Fruit fly (Drosophila melanogaster): ENCODE results near the gene tnc.

Gene tnc

dm6 chr3R:25039028-25039476, 54.9 kb downstream of the tnc start, which contains the start of the genes Ythdf and bai (continued):
- TF ChIP-seq sens-2 (GFP tag; IDR thresholded peaks at IDR 0.05) (no peak), phol (tag; optimal IDR thresholded peaks at IDR 0.05) (peak; percentile 62), caup (GFP tag; optimal IDR thresholded peaks at IDR 0.05; ENCODE audit: severe bottlenecking) (no peak), H15 (GFP tag; IDR thresholded peaks at IDR 0.05) (no peak), CG12299 (tag; optimal IDR thresholded peaks at IDR 0.05) (no peak), lmd (GFP tag; IDR thresholded peaks at IDR 0.05) (no peak; the same call in 1 of the 2 replicates), Ada2b (GFP tag; IDR thresholded peaks at IDR 0.05) (no peak), mam (GFP tag; optimal IDR thresholded peaks at IDR 0.05) (peak; percentile 63), CG17385 (GFP tag; optimal IDR thresholded peaks at IDR 0.05) (no peak), Fer3 (tag; optimal IDR thresholded peaks at IDR 0.05) (no peak), ssp (GFP tag; IDR thresholded peaks at IDR 0.05) (no peak), pan (optimal IDR thresholded peaks at IDR 0.05) (no peak), pan (GFP tag; optimal IDR thresholded peaks at IDR 0.05 in 1 of 2, IDR thresholded peaks at IDR 0.05 in 1 of 2) (no peak), ac (GFP tag; optimal IDR thresholded peaks at IDR 0.05) (no peak), CG4854 (GFP tag; optimal IDR thresholded peaks at IDR 0.05) (peak; percentile 4), CoRest (tag; optimal IDR thresholded peaks at IDR 0.05) (no peak), eve (GFP tag; optimal IDR thresholded peaks at IDR 0.05) (no peak), dimm (GFP tag; IDR thresholded peaks at IDR 0.05) (no peak), tup (GFP tag; optimal IDR thresholded peaks at IDR 0.05) (peak; percentile 13), scrt (GFP tag; optimal IDR thresholded peaks at IDR 0.05) (no peak), CG8281 (tag; optimal IDR thresholded peaks at IDR 0.05) (no peak), CHES-1-like (GFP tag; optimal IDR thresholded peaks at IDR 0.05) (peak; percentile 61), chinmo (GFP tag; IDR thresholded peaks at IDR 0.05; ENCODE audit: partially characterized antibody) (peak; percentile 57; the same call in 1 of the 4 replicates), CG2116 (GFP tag; optimal IDR thresholded peaks at IDR 0.05) (peak; percentile 85), kay (GFP tag; optimal IDR thresholded peaks at IDR 0.05) (peak; percentile 19), ftz-f1 (GFP tag; optimal IDR thresholded peaks at IDR 0.05) (peak; percentile 3), CG3163 (GFP tag; optimal IDR thresholded peaks at IDR 0.05) (no peak), Bgb (GFP tag; IDR thresholded peaks at IDR 0.05; ENCODE audit: partially characterized antibody) (peak; percentile 83), CG17359 (tag; optimal IDR thresholded peaks at IDR 0.05) (no peak), btn (GFP tag; optimal IDR thresholded peaks at IDR 0.05) (no peak), odd (GFP tag; optimal IDR thresholded peaks at IDR 0.05) (no peak), CG7928 (GFP tag; optimal IDR thresholded peaks at IDR 0.05) (peak; percentile 94), CG7271 (tag; optimal IDR thresholded peaks at IDR 0.05) (no peak)

- TF ChIP-seq Vsx1 (GFP tag; optimal IDR thresholded peaks at IDR 0.05), result peak; percentile 70
- TF ChIP-seq CG10267 (tag; optimal IDR thresholded peaks at IDR 0.05), result peak; percentile 9
- peak; percentile 33 for TF ChIP-seq CG1603 (tag; optimal IDR thresholded peaks at IDR 0.05)
- TF ChIP-seq Pdp1 (GFP tag; optimal IDR thresholded peaks at IDR 0.05), result no peak
- TF ChIP-seq CG17568 (GFP tag; optimal IDR thresholded peaks at IDR 0.05), result no peak
- TF ChIP-seq Myb (GFP tag; optimal IDR thresholded peaks at IDR 0.05), result peak; percentile 91
- peak; percentile 81 for TF ChIP-seq Ets97D (GFP tag; optimal IDR thresholded peaks at IDR 0.05)
- TF ChIP-seq stwl (tag; optimal IDR thresholded peaks at IDR 0.05), result peak; percentile 51
- peak; percentile 40 for TF ChIP-seq CoRest (tag; optimal IDR thresholded peaks at IDR 0.05)
- peak; percentile 58 for TF ChIP-seq Ets65A (GFP tag)
- TF ChIP-seq CG12659 (GFP tag; optimal IDR thresholded peaks at IDR 0.05), result peak; percentile 29
- TF ChIP-seq E2f2 (GFP tag; IDR thresholded peaks at IDR 0.05), result peak; percentile 73
- no peak for TF ChIP-seq CG5180 (GFP tag; optimal IDR thresholded peaks at IDR 0.05)
- TF ChIP-seq Stat92E (GFP tag; optimal IDR thresholded peaks at IDR 0.05), result no peak
- TF ChIP-seq sd (tag; optimal IDR thresholded peaks at IDR 0.05), result no peak
- TF ChIP-seq MESR4 (GFP tag; optimal IDR thresholded peaks at IDR 0.05), result peak; percentile 72
- TF ChIP-seq CG3163 (GFP tag; optimal IDR thresholded peaks at IDR 0.05), result no peak
- no peak for TF ChIP-seq Bgb (GFP tag; IDR thresholded peaks at IDR 0.05; ENCODE audit: partially characterized antibody)
- 0 out of 2 replicates have a peak, but pooled peaks have one; percentile 19 for TF ChIP-seq CG4360 (GFP tag; IDR thresholded peaks at IDR 0.05)
Measured at dm6 chr3R:25044816-25045551, 60.8 kb downstream of the tnc start, which contains the start of gene 5PtaseI. 5PtaseI (minus strand) TSS chr3R:25045151.
